Fruit fly (Drosophila melanogaster) whole organism, embryonic: ENCODE measurements around the gene CG33557.

Source experiments
- Adf1 ChIP-seq: fragments of 200-800 bp; sonication (Bioruptor generic); IDR thresholded peaks from 2 replicates; pipeline ENCODE4 v1.3.6; 2022; ENCODE audit warnings: missing biosample characterization, missing genetic modification characterization
- Atf-2 ChIP-seq: fragments of 200-800 bp; sonication (Bioruptor generic); optimal IDR thresholded peaks from 2 replicates; lab custom pipeline; 2016; ENCODE audit warnings: missing biosample characterization, missing genetic modification characterization
- Bgb ChIP-seq: fragments of 200-800 bp; sonication (Bioruptor generic); IDR thresholded peaks from 2 replicates; pipeline ENCODE4 v1.3.6; 2022; ENCODE audit warnings: missing biosample characterization, missing genetic modification characterization; ENCODE audit not compliant: partially characterized antibody
- BtbVII ChIP-seq: fragments of 200-800 bp; sonication (Bioruptor generic); optimal IDR thresholded peaks from 3 replicates; lab custom pipeline; 2017; ENCODE audit warnings: missing biosample characterization, mild to moderate bottlenecking, missing genetic modification characterization
- C15 ChIP-seq: fragments of 200-800 bp; sonication (Bioruptor generic); IDR thresholded peaks from 3 replicates; pipeline ENCODE4 v1.3.6; 2022; ENCODE audit warnings: missing biosample characterization, missing genetic modification characterization
- CG10147 ChIP-seq: fragments of 200-800 bp; sonication (Bioruptor generic); optimal IDR thresholded peaks from 2 replicates; lab custom pipeline; 2019; ENCODE audit warnings: missing biosample characterization, mild to moderate bottlenecking, missing genetic modification characterization, moderate library complexity
- CG10267 ChIP-seq: fragments of 200-800 bp; sonication (Bioruptor generic); optimal IDR thresholded peaks from 2 replicates; lab custom pipeline; 2018; ENCODE audit warnings: missing biosample characterization, mild to moderate bottlenecking, missing genetic modification characterization, moderate library complexity
- CG10462 ChIP-seq: fragments of 200-800 bp; sonication (Bioruptor generic); optimal IDR thresholded peaks from 2 replicates; lab custom pipeline; 2016; ENCODE audit warnings: missing biosample characterization, missing genetic modification characterization
- CG11093 ChIP-seq: fragments of 200-800 bp; sonication (Bioruptor generic); IDR thresholded peaks from 3 replicates; pipeline ENCODE4 v1.3.6; 2022; ENCODE audit warnings: missing biosample characterization, missing genetic modification characterization
- CG11723 ChIP-seq: fragments of 200-800 bp; sonication (Bioruptor generic); optimal IDR thresholded peaks from 2 replicates; lab custom pipeline; 2017; ENCODE audit warnings: missing biosample characterization, mild to moderate bottlenecking, missing genetic modification characterization
- CG12104 ChIP-seq: fragments of 200-800 bp; sonication (Bioruptor generic); optimal IDR thresholded peaks from 3 replicates; lab custom pipeline; 2016; ENCODE audit warnings: missing biosample characterization, missing genetic modification characterization
- CG12744 ChIP-seq: fragments of 200-800 bp; sonication (Bioruptor generic); optimal IDR thresholded peaks from 2 replicates; lab custom pipeline; 2016; ENCODE audit warnings: missing biosample characterization, missing genetic modification characterization
- CG16863 ChIP-seq: fragments of 200-800 bp; sonication (Bioruptor generic); optimal IDR thresholded peaks from 3 replicates; lab custom pipeline; 2016; ENCODE audit warnings: missing biosample characterization, missing genetic modification characterization
- CG17912 ChIP-seq: fragments of 200-800 bp; sonication (Bioruptor generic); optimal IDR thresholded peaks from 2 replicates; lab custom pipeline; 2018; ENCODE audit warnings: missing biosample characterization, mild to moderate bottlenecking, missing genetic modification characterization
- CG18476 ChIP-seq: fragments of 200-800 bp; sonication (Bioruptor generic); optimal IDR thresholded peaks from 2 replicates; lab custom pipeline; 2016; ENCODE audit warnings: missing biosample characterization, mild to moderate bottlenecking, missing genetic modification characterization
- CG31388 ChIP-seq: fragments of 200-800 bp; sonication (Bioruptor generic); optimal IDR thresholded peaks from 2 replicates; lab custom pipeline; 2016; ENCODE audit warnings: missing biosample characterization, missing genetic modification characterization
- CG32767 ChIP-seq: fragments of 200-800 bp; sonication (Bioruptor generic); IDR thresholded peaks from 2 replicates; pipeline ENCODE4 v1.3.6; 2022; ENCODE audit warnings: missing biosample characterization, missing genetic modification characterization
- CG34224 ChIP-seq: fragments of 200-800 bp; sonication (Bioruptor generic); IDR thresholded peaks from 3 replicates; pipeline ENCODE4 v1.3.6; 2022; ENCODE audit warnings: missing biosample characterization, missing genetic modification characterization; ENCODE audit not compliant: partially characterized antibody
- CG4730 ChIP-seq: fragments of 200-800 bp; sonication (Bioruptor generic); IDR thresholded peaks from 2 replicates; pipeline ENCODE4 v1.3.6; 2022; ENCODE audit warnings: missing biosample characterization, missing genetic modification characterization
- CG9876 ChIP-seq: fragments of 200-800 bp; sonication (Bioruptor generic); optimal IDR thresholded peaks from 2 replicates; lab custom pipeline; 2016; ENCODE audit warnings: missing biosample characterization, missing genetic modification characterization
- CkIIα-i1 ChIP-seq: fragments of 200-800 bp; sonication (Bioruptor generic); IDR thresholded peaks from 2 replicates; pipeline ENCODE4 v1.3.6; 2022; ENCODE audit warnings: missing biosample characterization, missing genetic modification characterization
- E2f1 ChIP-seq: fragments of 200-800 bp; sonication (Bioruptor generic); IDR thresholded peaks from 2 replicates; pipeline ENCODE4 v1.3.6; 2022; ENCODE audit warnings: missing biosample characterization, missing genetic modification characterization
- Gug ChIP-seq: fragments of 200-800 bp; sonication (Bioruptor generic); IDR thresholded peaks from 4 replicates; pipeline ENCODE4 v1.3.6; 2022; ENCODE audit warnings: missing biosample characterization, missing genetic modification characterization
- H15 ChIP-seq: fragments of 200-800 bp; sonication (Bioruptor generic); IDR thresholded peaks from 3 replicates; pipeline ENCODE4 v1.3.6; 2022; ENCODE audit warnings: missing biosample characterization, missing genetic modification characterization
- Jarid2 ChIP-seq: fragments of 200-800 bp; sonication (Bioruptor generic); optimal IDR thresholded peaks from 3 replicates; lab custom pipeline; 2017; ENCODE audit warnings: mild to moderate bottlenecking, missing biosample characterization, missing genetic modification reagents, missing genetic modification characterization
- Mad ChIP-seq: fragments of 200-800 bp; sonication (Bioruptor generic); optimal IDR thresholded peaks from 2 replicates; lab custom pipeline; 2016; ENCODE audit warnings: missing biosample characterization, missing genetic modification characterization
- Myb ChIP-seq: fragments of 200-800 bp; sonication (Bioruptor generic); optimal IDR thresholded peaks from 2 replicates; lab custom pipeline; 2016; ENCODE audit warnings: missing biosample characterization, missing genetic modification characterization
- NFAT ChIP-seq: fragments of 200-800 bp; sonication (Bioruptor generic); IDR thresholded peaks from 2 replicates; pipeline ENCODE4 v1.3.6; 2022; ENCODE audit warnings: missing biosample characterization, missing genetic modification characterization
- Six4 ChIP-seq: fragments of 200-800 bp; sonication (Bioruptor generic); optimal IDR thresholded peaks from 2 replicates; lab custom pipeline; 2016; ENCODE audit warnings: missing biosample characterization, missing genetic modification characterization
- Taf1 ChIP-seq: fragments of 200-800 bp; sonication (Bioruptor generic); IDR thresholded peaks from 2 replicates; pipeline ENCODE4 v1.3.6; 2022; ENCODE audit warnings: missing biosample characterization, missing genetic modification characterization
- aop ChIP-seq: fragments of 200-800 bp; sonication (Bioruptor generic); IDR thresholded peaks from 2 replicates; pipeline ENCODE4 v1.3.6; 2022; ENCODE audit warnings: missing biosample characterization, missing genetic modification characterization
- ara ChIP-seq: fragments of 200-800 bp; sonication (Bioruptor generic); IDR thresholded peaks from 2 replicates; pipeline ENCODE4 v1.3.6; 2022; ENCODE audit warnings: missing biosample characterization, missing genetic modification characterization
- dm ChIP-seq: fragments of 200-800 bp; sonication (Bioruptor generic); optimal IDR thresholded peaks from 3 replicates; lab custom pipeline; 2016; ENCODE audit warnings: missing biosample characterization, missing genetic modification characterization
- dmrt11E ChIP-seq: fragments of 200-800 bp; sonication (Bioruptor generic); optimal IDR thresholded peaks from 3 replicates; lab custom pipeline; 2018; ENCODE audit warnings: missing biosample characterization, mild to moderate bottlenecking, missing genetic modification characterization, moderate library complexity
- dpn ChIP-seq, 2 experiments: fragments of 200-800 bp; sonication (Bioruptor generic); optimal IDR thresholded peaks; 3 replicates each; lab custom pipeline; 2016; ENCODE audit warnings: missing biosample characterization in 2 of 2, missing genetic modification characterization in 2 of 2
- gsb-n ChIP-seq: fragments of 200-800 bp; sonication (Bioruptor generic); optimal IDR thresholded peaks from 3 replicates; lab custom pipeline; 2018; ENCODE audit warnings: missing biosample characterization, mild to moderate bottlenecking, missing genetic modification characterization
- h ChIP-seq: fragments of >200 bp; optimal IDR thresholded peaks from 2 replicates; lab custom pipeline; 2017
- knrl ChIP-seq: fragments of 200-800 bp; sonication (Bioruptor generic); IDR thresholded peaks from 3 replicates; pipeline ENCODE4 v1.3.6; 2022; ENCODE audit warnings: missing biosample characterization, missing genetic modification characterization; ENCODE audit not compliant: partially characterized antibody
- lilli ChIP-seq: fragments of 200-800 bp; sonication (Bioruptor generic); optimal IDR thresholded peaks from 3 replicates; lab custom pipeline; 2016; ENCODE audit warnings: missing biosample characterization, missing genetic modification characterization
- odd ChIP-seq: fragments of 200-800 bp; sonication (Bioruptor generic); optimal IDR thresholded peaks from 2 replicates; lab custom pipeline; 2017; ENCODE audit warnings: missing biosample characterization, mild to moderate bottlenecking, missing genetic modification characterization
- salm ChIP-seq: fragments of 200-800 bp; sonication (Bioruptor generic); optimal IDR thresholded peaks from 2 replicates; lab custom pipeline; 2018; ENCODE audit warnings: missing biosample characterization, mild to moderate bottlenecking, missing genetic modification characterization
- sim ChIP-seq: fragments of 200-800 bp; sonication (Bioruptor generic); IDR thresholded peaks from 2 replicates; pipeline ENCODE4 v1.3.6; 2022; ENCODE audit warnings: missing biosample characterization, missing genetic modification characterization
- sr ChIP-seq: fragments of 200-800 bp; sonication (Bioruptor generic); IDR thresholded peaks from 3 replicates; pipeline ENCODE4 v1.3.6; 2022; ENCODE audit warnings: missing biosample characterization, missing genetic modification characterization
- sug ChIP-seq: fragments of 200-800 bp; optimal IDR thresholded peaks from 2 replicates; lab custom pipeline; 2019; ENCODE audit warnings: missing biosample characterization, mild to moderate bottlenecking, missing genetic modification characterization, moderate library complexity
- ttk ChIP-seq: fragments of 200-800 bp; sonication (Bioruptor generic); IDR thresholded peaks from 2 replicates; pipeline ENCODE4 v2.1.2; 2022; ENCODE audit warnings: missing biosample characterization, missing genetic modification characterization
- tup ChIP-seq: fragments of 200-800 bp; sonication (Bioruptor generic); optimal IDR thresholded peaks from 2 replicates; lab custom pipeline; 2016; ENCODE audit warnings: missing biosample characterization, mild to moderate bottlenecking, missing genetic modification characterization, moderate library complexity
- unc-4 ChIP-seq: fragments of 200-800 bp; sonication (Bioruptor generic); IDR thresholded peaks from 2 replicates; pipeline ENCODE4 v1.3.6; 2022; ENCODE audit warnings: missing biosample characterization, missing genetic modification characterization; ENCODE audit not compliant: partially characterized antibody
- vfl ChIP-seq: fragments of 200-800 bp; sonication (Bioruptor generic); optimal IDR thresholded peaks from 2 replicates; lab custom pipeline; 2016; ENCODE audit warnings: missing biosample characterization, missing genetic modification characterization
- wdn ChIP-seq: fragments of 200-800 bp; sonication (Bioruptor generic); IDR thresholded peaks from 2 replicates; pipeline ENCODE4 v1.3.6; 2022; ENCODE audit warnings: missing biosample characterization, missing genetic modification characterization
- z ChIP-seq: fragments of 200-800 bp; sonication (Bioruptor generic); IDR thresholded peaks from 3 replicates; pipeline ENCODE4 v1.3.6; 2022; ENCODE audit warnings: missing biosample characterization, missing genetic modification characterization
- zfh2 ChIP-seq: fragments of 200-800 bp; sonication (Bioruptor generic); optimal IDR thresholded peaks from 2 replicates; lab custom pipeline; 2016; ENCODE audit warnings: missing biosample characterization, missing genetic modification characterization

Gene CG33557

DNA sequence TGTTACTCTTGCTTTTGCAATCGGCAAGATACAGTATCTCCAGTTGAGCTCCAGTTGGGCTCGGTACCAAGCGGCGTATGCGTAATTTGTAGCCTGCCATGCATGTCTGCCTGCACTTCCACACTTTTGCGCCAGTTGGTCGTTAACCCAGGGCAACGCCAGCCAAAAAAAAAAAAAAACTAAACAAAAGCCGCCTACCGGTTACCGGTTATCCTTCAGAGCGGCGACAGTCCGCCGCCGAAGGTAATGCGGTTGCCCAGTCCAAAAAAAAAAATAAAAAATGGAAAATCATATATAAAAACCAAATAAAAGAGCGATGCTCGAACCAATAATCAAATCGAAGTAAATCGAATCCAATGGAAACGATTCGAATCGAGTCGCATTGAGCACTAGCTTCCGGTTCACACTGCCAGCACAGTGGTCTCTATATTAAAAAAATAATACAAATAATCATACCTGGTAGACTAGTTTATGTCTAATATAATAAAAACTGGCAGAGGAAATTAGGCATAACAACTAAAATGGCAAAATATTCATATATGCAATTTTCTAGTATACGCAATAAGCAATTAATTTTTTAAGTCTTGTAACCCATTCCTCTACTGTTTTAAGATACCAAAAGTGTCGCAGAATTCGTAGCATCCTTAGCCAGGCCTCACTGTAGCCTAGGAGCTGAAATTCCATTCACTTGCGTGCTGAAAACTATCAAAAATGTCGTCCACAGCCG, 21.5 kb upstream of the CG33557 start (continued):
- TF ChIP-seq CG12744 (GFP tag; lab: Kevin White, UChicago), result no peak
- peak; percentile 17 for TF ChIP-seq sug (tag; lab: Kevin White, UChicago)
- no peak for TF ChIP-seq CG34224 (GFP tag; lab: Robert Waterston, UW)
- no peak for TF ChIP-seq CG32767
- TF ChIP-seq dpn (GFP tag; optimal IDR thresholded peaks at IDR 0.05; lab: Kevin White, UChicago), result peak in 1 of 2 experiments; percentile 35
- TF ChIP-seq Six4 (GFP tag; lab: Kevin White, UChicago), result no peak
- TF ChIP-seq Bgb (GFP tag; lab: Robert Waterston, UW), result no peak
- no peak for TF ChIP-seq Myb (GFP tag; lab: Kevin White, UChicago)
- TF ChIP-seq Atf-2 (GFP tag; lab: Kevin White, UChicago), result no peak
- no peak for TF ChIP-seq lilli (GFP tag; lab: Kevin White, UChicago)
- peak; percentile 45; the same call in 1 of the 2 replicates for TF ChIP-seq CG4730
- no peak for TF ChIP-seq CG31388 (GFP tag; lab: Kevin White, UChicago)
- TF ChIP-seq CG12104, result no peak
- no peak for TF ChIP-seq aop
- no peak for TF ChIP-seq Mad (GFP tag; lab: Kevin White, UChicago)
- TF ChIP-seq CG11723 (GFP tag; lab: Kevin White, UChicago), result no peak
- TF ChIP-seq gsb-n (tag; lab: Kevin White, UChicago), result no peak
- TF ChIP-seq ttk (GFP tag; lab: Robert Waterston, UW), result no peak
- TF ChIP-seq unc-4, result no peak
- no peak for TF ChIP-seq Taf1 (GFP tag; lab: Robert Waterston, UW)
- TF ChIP-seq Jarid2 (GFP tag; lab: Kevin White, UChicago), result no peak
- no peak for TF ChIP-seq BtbVII (GFP tag; lab: Kevin White, UChicago)
- TF ChIP-seq CG16863 (GFP tag; lab: Kevin White, UChicago), result no peak
- no peak for TF ChIP-seq C15 (GFP tag; lab: Robert Waterston, UW)
- no peak for TF ChIP-seq h (lab: Kevin White, UChicago)

DNA sequence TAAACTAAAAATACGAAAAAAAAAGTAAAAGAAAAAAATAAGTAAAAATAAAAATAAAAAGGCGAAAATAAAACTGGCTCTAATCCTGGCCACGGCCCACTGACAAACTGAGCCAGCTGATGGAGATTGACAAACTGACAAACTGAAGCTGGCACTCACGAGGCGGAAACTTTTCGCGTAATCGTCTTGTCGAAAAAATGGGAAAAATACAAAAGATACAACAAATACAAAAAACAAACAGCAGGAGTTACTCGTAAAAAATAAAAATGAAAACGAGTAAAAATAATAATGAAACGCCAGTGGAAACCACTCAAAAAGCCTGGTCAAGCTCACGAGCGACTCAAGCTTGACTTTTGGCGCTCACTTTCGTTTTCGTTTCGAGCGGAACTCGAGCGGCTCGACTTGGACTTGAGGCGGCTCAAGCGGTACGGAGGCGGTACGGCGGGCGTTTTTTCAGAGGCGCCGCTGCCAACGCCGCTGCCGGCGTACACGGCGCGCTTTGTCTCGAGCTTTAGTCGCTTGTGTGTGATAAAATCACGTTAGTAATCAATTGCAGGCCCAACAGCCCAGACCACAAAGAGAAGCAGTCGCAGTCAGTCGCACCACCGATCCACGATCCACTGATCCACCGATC, 19.7 kb upstream of the CG33557 start, which contains the start of gene CG32694:
Gene CG32694 (plus strand): TSS at position 537 of the 634 bp plus-strand sequence.
- no peak for TF ChIP-seq CG10147 (GFP tag; lab: Kevin White, UChicago)
- TF ChIP-seq dm (GFP tag; lab: Kevin White, UChicago), result no peak
- TF ChIP-seq tup, result no peak
- no peak for TF ChIP-seq ara (GFP tag; lab: Robert Waterston, UW)
- TF ChIP-seq z (GFP tag; lab: Robert Waterston, UW), result peak; percentile 94
- peak; percentile 75 for TF ChIP-seq Adf1 (GFP tag; lab: Robert Waterston, UW)
- no peak for TF ChIP-seq E2f1 (GFP tag; lab: Robert Waterston, UW)
- TF ChIP-seq H15 (GFP tag; lab: Robert Waterston, UW), result no peak
- no peak for TF ChIP-seq NFAT (GFP tag; lab: Robert Waterston, UW)
- no peak for TF ChIP-seq knrl (GFP tag; lab: Robert Waterston, UW)
- TF ChIP-seq CG18476 (GFP tag; lab: Kevin White, UChicago), result no peak
- TF ChIP-seq dmrt11E, result no peak
- no peak for TF ChIP-seq CG9876
- no peak for TF ChIP-seq CG11093
- TF ChIP-seq CG17912 (GFP tag; lab: Kevin White, UChicago), result no peak
- TF ChIP-seq Jarid2 (GFP tag; lab: Kevin White, UChicago), result no peak
- 0 out of 3 replicates have a peak, but pooled peaks have one; percentile 9 for TF ChIP-seq sr (GFP tag; lab: Robert Waterston, UW)
- no peak for TF ChIP-seq CG10267 (tag; lab: Kevin White, UChicago)
- TF ChIP-seq odd, result no peak
- no peak for TF ChIP-seq CkIIα-i1
- TF ChIP-seq CG10462, result no peak
- no peak for TF ChIP-seq zfh2
- no peak for TF ChIP-seq salm (tag; lab: Kevin White, UChicago)
- TF ChIP-seq CG32767, result no peak
- no peak for TF ChIP-seq vfl (GFP tag; lab: Kevin White, UChicago)
- TF ChIP-seq Gug (GFP tag; lab: Robert Waterston, UW), result no peak
- no peak for TF ChIP-seq wdn (GFP tag; lab: Robert Waterston, UW)
- no peak for TF ChIP-seq sim (GFP tag; lab: Robert Waterston, UW)
